Worm (Caenorhabditis elegans): ENCODE measurements around the gene npa-1.

The npa-1 gene

DNA sequence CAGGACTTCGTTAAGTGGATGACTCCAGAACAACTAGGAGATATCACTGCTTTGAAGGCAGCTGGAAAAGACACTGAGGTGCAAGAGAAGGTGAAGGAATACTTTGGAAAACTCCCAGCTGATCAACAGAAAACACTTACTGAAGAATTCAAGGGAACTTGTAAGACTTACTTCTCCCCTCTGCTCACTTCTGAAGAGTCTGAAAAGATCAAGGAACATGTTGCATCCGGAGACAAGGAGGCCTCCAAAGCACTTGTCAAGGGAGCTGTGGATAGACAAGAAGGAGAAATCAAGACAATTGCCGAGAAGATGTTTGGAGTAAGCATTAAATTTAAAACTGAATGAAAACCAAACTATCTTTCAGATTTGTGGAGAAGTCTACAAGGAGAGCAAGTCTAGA lies 3.8 kb downstream of the npa-1 start (continued):
- no peak for TF ChIP-seq ets-4 (tag; optimal IDR thresholded peaks at IDR 0.05)
- no peak for TF ChIP-seq gmeb-2 (tag; optimal IDR thresholded peaks at IDR 0.05)
- no peak for TF ChIP-seq K02D7.2 (tag; optimal IDR thresholded peaks at IDR 0.05)
- no peak for TF ChIP-seq ceh-14 (tag; optimal IDR thresholded peaks at IDR 0.05)
- no peak for TF ChIP-seq pat-9 (tag; optimal IDR thresholded peaks at IDR 0.05)

DNA sequence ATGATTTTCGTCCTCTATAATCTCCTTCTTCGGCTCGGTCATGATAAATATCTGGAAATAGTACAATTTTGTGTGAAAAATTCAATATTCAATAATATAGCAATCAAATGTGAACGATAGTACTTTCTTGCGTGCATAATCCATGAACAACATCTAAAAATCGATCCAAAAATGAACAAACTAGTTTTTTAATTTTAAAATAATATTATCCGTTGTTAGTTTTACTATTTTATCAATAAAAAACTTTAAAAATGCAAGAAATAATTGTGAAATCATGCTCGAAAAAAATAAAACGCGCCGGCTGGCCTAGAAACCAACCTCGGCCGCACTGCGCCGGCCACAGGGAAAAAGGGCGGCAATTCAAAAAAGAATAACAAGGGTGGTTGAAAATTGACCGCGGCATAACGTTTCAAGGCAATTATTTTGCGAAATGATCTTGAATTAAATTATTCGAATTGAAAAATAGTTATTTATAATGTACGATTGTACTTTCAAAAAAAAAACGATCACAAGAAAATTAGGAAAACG lies 9.1 kb downstream of the npa-1 start, which contains the start of gene mys-1:
mys-1 (minus strand) TSS at position 51 of the 528 bp plus-strand sequence.
- TF ChIP-seq hlh-15 (tag; optimal IDR thresholded peaks at IDR 0.05) = no peak
- peak; percentile 89 for TF ChIP-seq ets-4 (tag; optimal IDR thresholded peaks at IDR 0.05)
- no peak for TF ChIP-seq elt-4 (tag; optimal IDR thresholded peaks at IDR 0.05)
- peak; percentile 1 for TF ChIP-seq unc-86 (tag; optimal IDR thresholded peaks at IDR 0.05)
- TF ChIP-seq pros-1 (tag; optimal IDR thresholded peaks at IDR 0.05) = no peak
- TF ChIP-seq ceh-22 (tag; optimal IDR thresholded peaks at IDR 0.05) = no peak
- TF ChIP-seq zip-5 (tag; optimal IDR thresholded peaks at IDR 0.05) = peak; percentile 77
- no peak for TF ChIP-seq pag-3 (tag; optimal IDR thresholded peaks at IDR 0.05; ENCODE audit: borderline replicate concordance)
- no peak for TF ChIP-seq fkh-10 (GFP tag; optimal IDR thresholded peaks at IDR 0.05)
- peak; percentile 43 for TF ChIP-seq lim-6 (tag; optimal IDR thresholded peaks at IDR 0.05)
- TF ChIP-seq pat-9 (tag; optimal IDR thresholded peaks at IDR 0.05) = no peak
- TF ChIP-seq fax-1 (tag; optimal IDR thresholded peaks at IDR 0.05) = peak; percentile 63
- TF ChIP-seq nfya-1 (tag; optimal IDR thresholded peaks at IDR 0.05) = no peak
- peak; percentile 88 for TF ChIP-seq ceh-2 (tag; optimal IDR thresholded peaks at IDR 0.05)
- no peak for TF ChIP-seq pax-1 (tag; optimal IDR thresholded peaks at IDR 0.05)
- TF ChIP-seq pha-2 (tag; optimal IDR thresholded peaks at IDR 0.05) = peak; percentile 36
- TF ChIP-seq ceh-9 (tag; optimal IDR thresholded peaks at IDR 0.05) = no peak
- no peak for TF ChIP-seq unc-55 (GFP tag; optimal IDR thresholded peaks at IDR 0.05)
- no peak for TF ChIP-seq odd-2 (tag; optimal IDR thresholded peaks at IDR 0.05)
- TF ChIP-seq ztf-16 (tag; optimal IDR thresholded peaks at IDR 0.05) = peak; percentile 27
- peak; percentile 21 for TF ChIP-seq eyg-1 (tag; optimal IDR thresholded peaks at IDR 0.05)
- peak; percentile 72 for TF ChIP-seq mec-3 (tag; optimal IDR thresholded peaks at IDR 0.05; ENCODE audit: borderline replicate concordance)
- TF ChIP-seq ceh-34 (tag; optimal IDR thresholded peaks at IDR 0.05) = peak; percentile 58
- TF ChIP-seq ama-1 (optimal IDR thresholded peaks at IDR 0.05) = no peak
- no peak for TF ChIP-seq ttx-3 (tag; optimal IDR thresholded peaks at IDR 0.05)
- TF ChIP-seq unc-3 (GFP tag; conservative IDR thresholded peaks at IDR 0.05) = 0 out of 2 replicates have a peak, but pooled peaks have one; percentile 32
- no peak for TF ChIP-seq unc-3 (tag; optimal IDR thresholded peaks at IDR 0.05)
- TF ChIP-seq ceh-24 (tag; optimal IDR thresholded peaks at IDR 0.05) = no peak
- TF ChIP-seq rnt-1 (tag; optimal IDR thresholded peaks at IDR 0.05) = peak; percentile 42
- TF ChIP-seq F13H6.1 (tag; optimal IDR thresholded peaks at IDR 0.05) = peak; percentile 17
- peak; percentile 86 for TF ChIP-seq tbx-2 (tag; optimal IDR thresholded peaks at IDR 0.05)
- TF ChIP-seq elt-2 (tag; optimal IDR thresholded peaks at IDR 0.05) = peak; percentile 38
- TF ChIP-seq sdc-2 (tag; optimal IDR thresholded peaks at IDR 0.05) = no peak
- TF ChIP-seq ref-2 (tag; optimal IDR thresholded peaks at IDR 0.05) = peak; percentile 73
- TF ChIP-seq pqm-1 (tag; optimal IDR thresholded peaks at IDR 0.05) = peak; percentile 63
- TF ChIP-seq syd-9 (tag; optimal IDR thresholded peaks at IDR 0.05) = no peak
- TF ChIP-seq C38D4.7 (GFP tag; optimal IDR thresholded peaks at IDR 0.05) = no peak
- TF ChIP-seq sox-4 (tag; optimal IDR thresholded peaks at IDR 0.05) = no peak
- TF ChIP-seq ceh-18 (tag; optimal IDR thresholded peaks at IDR 0.05) = no peak
- TF ChIP-seq C08G9.2 (tag; optimal IDR thresholded peaks at IDR 0.05) = peak; percentile 92
- TF ChIP-seq ceh-14 (tag; optimal IDR thresholded peaks at IDR 0.05) = peak; percentile 72
- TF ChIP-seq ceh-31 (tag; optimal IDR thresholded peaks at IDR 0.05) = peak; percentile 89
- TF ChIP-seq unc-42 (tag; optimal IDR thresholded peaks at IDR 0.05) = peak; percentile 30
- peak; percentile 78 for TF ChIP-seq hlh-8 (tag; optimal IDR thresholded peaks at IDR 0.05)
- no peak for TF ChIP-seq fkh-6 (tag; optimal IDR thresholded peaks at IDR 0.05)
- no peak for TF ChIP-seq lin-11 (tag; optimal IDR thresholded peaks at IDR 0.05)
- TF ChIP-seq K02D7.2 (tag; optimal IDR thresholded peaks at IDR 0.05) = no peak
- TF ChIP-seq dve-1 (tag; optimal IDR thresholded peaks at IDR 0.05) = no peak
- TF ChIP-seq tbx-7 (tag; optimal IDR thresholded peaks at IDR 0.05) = peak; percentile 81
